Worm (Caenorhabditis elegans) whole organism, L4/young adult: ENCODE measurements around the gene srh-10.

Source experiments
- W03F9.2 ChIP-seq: fragments of 150-350 bp; optimal IDR thresholded peaks from 2 replicates; lab custom pipeline; 2014; ENCODE audit warnings: missing biosample characterization, missing genetic modification characterization
- him-1 ChIP-seq: sonication (generic microtip); optimal IDR thresholded peaks from 2 replicates; lab custom pipeline; 2016; ENCODE audit warnings: missing genotype, missing genetic modification reagents, missing genetic modification characterization, missing compliant biosample characterization

- TF ChIP-seq him-1 (tag; lab: Kevin White, UChicago) (no peak), W03F9.2 (tag; lab: Kevin White, UChicago) (no peak)
Observed at ce11 chrV:6044853-6045594, 21.9 kb downstream of the srh-10 start, which contains the start of gene R01B10.3.
